Fruit fly (Drosophila melanogaster): Measurements from ENCODE around the gene cnc.

Gene cnc

dm6 chr3R:23189143-23189957 is 37.2 kb downstream of the cnc start:
- peak; percentile 86 for TF ChIP-seq noc (tag; optimal IDR thresholded peaks at IDR 0.05)

dm6 chr3R:23181714-23182337 is 44.7 kb downstream of the cnc start:
- TF ChIP-seq noc (tag; optimal IDR thresholded peaks at IDR 0.05): no peak

dm6 chr3R:23180980-23181630 is 45.4 kb downstream of the cnc start:
- TF ChIP-seq noc (tag; optimal IDR thresholded peaks at IDR 0.05): peak; percentile 86

dm6 chr3R:23179336-23179735 is 47.2 kb downstream of the cnc start:
- TF ChIP-seq noc (tag; optimal IDR thresholded peaks at IDR 0.05): no peak

dm6 chr3R:23178052-23178591 is 48.4 kb downstream of the cnc start:
- TF ChIP-seq noc (tag; optimal IDR thresholded peaks at IDR 0.05): peak; percentile 56

dm6 chr3R:23177457-23177856 is 49.1 kb downstream of the cnc start:
- no peak for TF ChIP-seq noc (tag; optimal IDR thresholded peaks at IDR 0.05)

dm6 chr3R:23176445-23177087 is 49.9 kb downstream of the cnc start:
- peak; percentile 87 for TF ChIP-seq noc (tag; optimal IDR thresholded peaks at IDR 0.05)

dm6 chr3R:23175376-23175775 is 51.1 kb downstream of the cnc start:
- peak; percentile 76 for TF ChIP-seq noc (tag; optimal IDR thresholded peaks at IDR 0.05)

- no peak for TF ChIP-seq noc (tag; optimal IDR thresholded peaks at IDR 0.05)
Observed at dm6 chr3R:23174739-23175138, 51.8 kb downstream of the cnc start.

- peak; percentile 90 for TF ChIP-seq noc (tag; optimal IDR thresholded peaks at IDR 0.05)
Observed at dm6 chr3R:23173393-23173981, 53.0 kb downstream of the cnc start, which contains the start of gene CG46310. TSS of gene CG46310 (plus strand) at chr3R:23173873.

dm6 chr3R:23171867-23172266 is 54.6 kb downstream of the cnc start:
- TF ChIP-seq noc (tag; optimal IDR thresholded peaks at IDR 0.05): peak; percentile 42

dm6 chr3R:23170335-23170734 is 56.2 kb downstream of the cnc start:
- no peak for TF ChIP-seq noc (tag; optimal IDR thresholded peaks at IDR 0.05)

- peak; percentile 17 for TF ChIP-seq noc (tag; optimal IDR thresholded peaks at IDR 0.05)
Observed at dm6 chr3R:23167507-23168324, 58.8 kb downstream of the cnc start, which contains the start of gene Irk1. TSS of gene Irk1 (plus strand) at chr3R:23168317.

- no peak for TF ChIP-seq noc (tag; optimal IDR thresholded peaks at IDR 0.05)
Observed at dm6 chr3R:23164630-23165029, 61.9 kb downstream of the cnc start.

- TF ChIP-seq noc (tag; optimal IDR thresholded peaks at IDR 0.05): peak; percentile 73
Observed at dm6 chr3R:23164134-23164533, 62.4 kb downstream of the cnc start.
